Fruit fly (Drosophila melanogaster): Measurements from ENCODE around the gene CG6693.
A peak's percentile ranks its signal among the peaks of the same experiment; 100 is the strongest.

The CG6693 gene

DNA sequence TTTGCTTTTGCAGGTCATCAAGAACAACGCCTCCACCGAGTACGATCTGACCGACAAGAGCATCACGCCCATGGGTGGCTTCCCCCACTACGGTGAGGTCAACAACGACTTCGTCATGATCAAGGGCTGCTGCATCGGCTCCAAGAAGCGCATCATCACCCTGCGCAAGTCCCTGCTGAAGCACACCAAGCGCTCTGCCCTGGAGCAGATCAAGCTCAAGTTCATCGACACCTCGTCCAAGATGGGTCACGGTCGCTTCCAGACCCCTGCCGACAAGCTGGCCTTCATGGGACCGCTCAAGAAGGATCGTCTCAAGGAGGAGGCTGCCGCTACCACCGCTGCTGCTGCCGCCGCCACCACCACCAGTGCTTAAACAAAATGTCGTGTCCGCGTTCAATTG, 3.0 kb upstream of the CG6693 start:
- TF ChIP-seq cic (GFP tag; optimal IDR thresholded peaks at IDR 0.05) (no peak), kay (GFP tag; ENCODE audit: borderline replicate concordance) (no peak), CG1620 (GFP tag; optimal IDR thresholded peaks at IDR 0.05) (no peak), CG11617 (GFP tag; optimal IDR thresholded peaks at IDR 0.05) (no peak), CG7045 (GFP tag; optimal IDR thresholded peaks at IDR 0.05) (no peak), Hr96 (GFP tag; optimal IDR thresholded peaks at IDR 0.05) (no peak), tj (GFP tag; optimal IDR thresholded peaks at IDR 0.05) (no peak), CG33017 (tag; optimal IDR thresholded peaks at IDR 0.05) (no peak), CG14711 (tag; optimal IDR thresholded peaks at IDR 0.05) (no peak), CG5204 (GFP tag; optimal IDR thresholded peaks at IDR 0.05) (no peak), CG7101 (tag; optimal IDR thresholded peaks at IDR 0.05) (no peak)

DNA sequence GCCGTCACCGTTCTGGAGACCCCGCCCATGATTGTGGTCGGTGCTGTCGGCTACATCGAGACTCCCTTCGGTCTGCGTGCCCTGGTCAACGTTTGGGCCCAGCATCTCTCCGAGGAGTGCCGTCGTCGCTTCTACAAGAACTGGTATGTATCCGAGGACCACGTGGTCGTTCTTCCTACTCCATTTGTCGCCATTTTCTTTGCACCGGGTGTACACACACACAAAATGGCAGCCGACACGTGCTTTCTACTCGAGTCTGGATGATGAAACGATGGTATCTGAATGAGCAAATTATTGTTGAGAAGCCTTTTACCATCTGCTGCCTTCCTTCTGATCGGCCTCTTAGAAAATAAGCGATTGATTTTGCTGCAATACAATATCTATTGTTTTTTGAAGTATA, 1.1 kb upstream of the CG6693 start:
- peak; percentile 3 for TF ChIP-seq Mnt (GFP tag; optimal IDR thresholded peaks at IDR 0.05)
- no peak for TF ChIP-seq CG1620 (GFP tag; optimal IDR thresholded peaks at IDR 0.05)

DNA sequence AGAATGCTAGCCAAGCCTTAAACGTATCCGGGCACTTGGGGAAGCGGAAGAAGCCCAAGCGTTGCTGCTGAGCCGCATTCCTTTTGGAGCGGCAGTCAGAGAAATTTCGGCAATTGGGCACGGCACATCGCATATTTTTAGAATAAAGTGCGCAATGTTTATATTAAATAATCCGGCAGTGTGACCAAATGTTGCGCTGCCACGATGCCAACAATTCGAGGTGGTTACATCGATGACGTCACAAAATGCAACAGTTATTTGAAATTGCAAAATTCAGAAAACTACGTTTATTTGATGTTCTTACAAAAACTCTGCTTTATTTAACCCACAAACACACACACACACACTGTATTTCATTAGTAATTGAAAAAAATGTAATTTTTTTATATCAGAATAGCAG, 1.6 kb downstream of the CG6693 start, which contains the start of gene CG6689:
TSS of gene CG6689 (minus strand) at position 182 of the 400 bp plus-strand sequence.
- no peak for TF ChIP-seq bab1 (GFP tag; optimal IDR thresholded peaks at IDR 0.05)
- TF ChIP-seq CG11617 (GFP tag; optimal IDR thresholded peaks at IDR 0.05) = peak; percentile 6
- peak; percentile 13 for TF ChIP-seq Mnt (GFP tag; optimal IDR thresholded peaks at IDR 0.05)
- TF ChIP-seq pad (GFP tag; optimal IDR thresholded peaks at IDR 0.05) = no peak
- TF ChIP-seq Crg-1 (GFP tag; optimal IDR thresholded peaks at IDR 0.05) = no peak
- TF ChIP-seq tj (GFP tag; optimal IDR thresholded peaks at IDR 0.05) = no peak

DNA sequence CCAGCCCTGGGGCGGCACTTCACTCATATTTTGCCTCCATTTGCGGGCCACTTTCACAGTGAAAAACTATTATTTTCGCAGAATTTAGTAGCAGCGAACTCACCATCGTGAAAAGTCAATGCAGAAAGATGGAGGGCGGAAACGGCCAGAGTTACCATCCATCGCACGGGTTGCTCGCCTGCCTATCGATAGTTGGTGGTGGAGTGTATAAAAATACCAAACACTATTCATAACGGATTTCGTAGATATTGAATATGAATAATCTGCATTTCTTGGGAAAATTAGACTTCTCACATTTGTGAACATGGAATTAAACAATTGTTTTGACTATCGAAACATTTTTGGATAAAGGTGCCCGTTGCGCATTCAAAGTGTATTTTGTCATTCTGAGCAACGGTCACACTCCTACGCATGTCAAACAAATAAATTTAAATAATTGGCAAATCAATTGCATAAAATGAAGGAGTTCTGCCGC, 5.2 kb downstream of the CG6693 start, which contains the start of the genes RpS25 and CG4820:
TSS of gene RpS25 (minus strand) at position 132 of the 475 bp plus-strand sequence.
TSS of gene CG4820 (plus strand) at position 380 of the 475 bp plus-strand sequence.
- no peak for TF ChIP-seq cnc (optimal IDR thresholded peaks at IDR 0.05)
- peak; percentile 93 for TF ChIP-seq CG12768 (GFP tag; optimal IDR thresholded peaks at IDR 0.05)
- TF ChIP-seq Mnt (GFP tag; optimal IDR thresholded peaks at IDR 0.05) = peak; percentile 93
- peak; percentile 87 for TF ChIP-seq toe (GFP tag; optimal IDR thresholded peaks at IDR 0.05)
- TF ChIP-seq CG14711 (tag; optimal IDR thresholded peaks at IDR 0.05) = peak; percentile 97
- TF ChIP-seq pad (GFP tag; optimal IDR thresholded peaks at IDR 0.05) = peak; percentile 83
- TF ChIP-seq CG7101 (tag; optimal IDR thresholded peaks at IDR 0.05) = peak; percentile 94
- TF ChIP-seq tj (GFP tag; optimal IDR thresholded peaks at IDR 0.05) = peak; percentile 82
- peak; percentile 91 for TF ChIP-seq ovo (GFP tag; optimal IDR thresholded peaks at IDR 0.05)
- peak; percentile 90 for TF ChIP-seq CG7045 (GFP tag; optimal IDR thresholded peaks at IDR 0.05)
- TF ChIP-seq CG33017 (tag; optimal IDR thresholded peaks at IDR 0.05) = peak; percentile 88
- TF ChIP-seq cic (GFP tag; optimal IDR thresholded peaks at IDR 0.05) = peak; percentile 81
- TF ChIP-seq kay (GFP tag; ENCODE audit: borderline replicate concordance) = no peak
- TF ChIP-seq Clk (GFP tag; optimal IDR thresholded peaks at IDR 0.05) = peak; percentile 88
- peak; percentile 97 for TF ChIP-seq bab1 (GFP tag; optimal IDR thresholded peaks at IDR 0.05)
- TF ChIP-seq CG5204 (GFP tag; optimal IDR thresholded peaks at IDR 0.05) = no peak
- TF ChIP-seq Hr96 (GFP tag; optimal IDR thresholded peaks at IDR 0.05) = peak; percentile 94
- peak; percentile 96 for TF ChIP-seq CG1620 (GFP tag; optimal IDR thresholded peaks at IDR 0.05)
- TF ChIP-seq Crg-1 (GFP tag; optimal IDR thresholded peaks at IDR 0.05) = peak; percentile 96
- TF ChIP-seq CG11617 (GFP tag; optimal IDR thresholded peaks at IDR 0.05) = peak; percentile 96

DNA sequence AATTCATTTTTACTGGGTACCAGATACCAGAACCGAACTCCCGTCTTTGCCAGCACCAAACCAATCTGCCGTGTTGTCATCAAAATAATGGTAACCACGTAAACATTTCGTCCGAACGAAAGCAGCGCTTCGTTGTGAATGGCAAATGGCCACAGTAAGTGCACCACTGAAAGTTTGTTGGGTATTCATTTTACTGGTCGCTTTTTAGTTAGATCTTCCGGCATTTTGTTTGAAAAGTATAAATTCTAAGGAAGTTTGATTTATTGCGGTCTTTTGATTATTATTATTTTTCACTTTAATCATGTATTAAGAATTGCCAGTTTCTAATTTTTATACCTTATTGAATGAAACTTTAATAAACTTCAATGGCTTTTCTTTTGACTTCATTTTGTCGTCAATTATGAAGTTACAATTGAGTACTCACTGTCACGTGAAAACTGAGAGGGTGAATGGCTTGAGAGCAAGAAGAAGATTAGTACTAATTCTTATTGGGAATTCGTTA, 6.9 kb downstream of the CG6693 start, which contains the start of gene ZnT86D:
TSS of gene ZnT86D (minus strand) at position 91 of the 502 bp plus-strand sequence.
- TF ChIP-seq CG12768 (GFP tag; optimal IDR thresholded peaks at IDR 0.05) (peak; percentile 78), CG5204 (GFP tag; optimal IDR thresholded peaks at IDR 0.05) (peak; percentile 80), cic (GFP tag; optimal IDR thresholded peaks at IDR 0.05) (peak; percentile 68), cnc (optimal IDR thresholded peaks at IDR 0.05) (no peak), CG11617 (GFP tag; optimal IDR thresholded peaks at IDR 0.05) (peak; percentile 82), CG14711 (tag; optimal IDR thresholded peaks at IDR 0.05) (peak; percentile 75), Crg-1 (GFP tag; optimal IDR thresholded peaks at IDR 0.05) (peak; percentile 34), Hr96 (GFP tag; optimal IDR thresholded peaks at IDR 0.05) (peak; percentile 74), tj (GFP tag; optimal IDR thresholded peaks at IDR 0.05) (peak; percentile 54), CG7045 (GFP tag; optimal IDR thresholded peaks at IDR 0.05) (peak; percentile 72), ovo (GFP tag; optimal IDR thresholded peaks at IDR 0.05) (peak; percentile 27), CG33017 (tag; optimal IDR thresholded peaks at IDR 0.05) (peak; percentile 86), Mnt (GFP tag; optimal IDR thresholded peaks at IDR 0.05) (peak; percentile 83), CG7101 (tag; optimal IDR thresholded peaks at IDR 0.05) (peak; percentile 86), bab1 (GFP tag; optimal IDR thresholded peaks at IDR 0.05) (peak; percentile 75), kay (GFP tag; ENCODE audit: borderline replicate concordance) (no peak), toe (GFP tag; optimal IDR thresholded peaks at IDR 0.05) (peak; percentile 70), Clk (GFP tag; optimal IDR thresholded peaks at IDR 0.05) (peak; percentile 47), CG1620 (GFP tag; optimal IDR thresholded peaks at IDR 0.05) (peak; percentile 68), pad (GFP tag; optimal IDR thresholded peaks at IDR 0.05) (peak; percentile 70)

DNA sequence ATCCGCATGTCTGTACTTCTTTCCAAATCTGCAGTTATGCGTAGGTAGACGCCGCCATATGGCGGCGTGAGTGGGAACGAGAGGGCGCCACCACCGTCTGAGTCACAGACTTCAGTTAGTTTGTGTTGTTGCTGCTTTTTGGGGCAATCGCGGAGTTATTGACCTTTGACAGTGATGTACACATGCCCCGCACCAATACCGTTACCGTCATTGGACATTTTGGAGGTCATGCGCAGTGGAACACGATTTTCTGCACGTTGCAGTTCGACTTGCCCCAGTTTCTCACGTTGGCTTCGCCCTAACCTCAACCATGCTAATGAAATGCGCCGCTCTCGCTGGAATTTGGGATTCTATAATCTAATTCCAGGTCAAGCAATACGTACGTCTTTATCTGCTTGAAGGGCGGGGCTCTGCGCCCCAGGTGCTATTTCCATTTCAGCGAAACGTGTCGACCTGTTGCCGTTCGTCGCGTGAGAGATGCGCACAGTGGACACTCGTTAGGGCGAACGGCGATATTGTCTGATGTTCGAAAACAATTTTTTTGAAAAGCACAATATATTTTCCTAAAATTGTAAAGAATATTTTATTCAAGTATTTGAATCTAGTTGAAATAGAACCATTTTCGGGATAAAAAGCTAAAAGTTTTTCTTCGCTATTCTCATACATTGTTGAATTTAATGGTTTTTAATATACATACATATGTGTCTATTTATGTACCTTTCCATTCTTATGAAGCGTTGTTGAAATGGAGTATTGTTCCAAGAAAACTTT, 10.0 kb downstream of the CG6693 start:
- peak; percentile 68 for TF ChIP-seq CG12768 (GFP tag; optimal IDR thresholded peaks at IDR 0.05)
- peak; percentile 62 for TF ChIP-seq CG14711 (tag; optimal IDR thresholded peaks at IDR 0.05)
- peak; percentile 95 for TF ChIP-seq Mnt (GFP tag; optimal IDR thresholded peaks at IDR 0.05)
- TF ChIP-seq toe (GFP tag; optimal IDR thresholded peaks at IDR 0.05) = peak; percentile 72
- peak; percentile 55 for TF ChIP-seq bab1 (GFP tag; optimal IDR thresholded peaks at IDR 0.05)
- TF ChIP-seq CG11617 (GFP tag; optimal IDR thresholded peaks at IDR 0.05) = peak; percentile 69
- TF ChIP-seq tj (GFP tag; optimal IDR thresholded peaks at IDR 0.05) = peak; percentile 75
- no peak for TF ChIP-seq kay (GFP tag; ENCODE audit: borderline replicate concordance)
- peak; percentile 61 for TF ChIP-seq CG1620 (GFP tag; optimal IDR thresholded peaks at IDR 0.05)
- peak; percentile 61 for TF ChIP-seq cic (GFP tag; optimal IDR thresholded peaks at IDR 0.05)
- peak; percentile 67 for TF ChIP-seq Hr96 (GFP tag; optimal IDR thresholded peaks at IDR 0.05)
- no peak for TF ChIP-seq Clk (GFP tag; optimal IDR thresholded peaks at IDR 0.05)
- TF ChIP-seq CG7101 (tag; optimal IDR thresholded peaks at IDR 0.05) = peak; percentile 68
- peak; percentile 87 for TF ChIP-seq ovo (GFP tag; optimal IDR thresholded peaks at IDR 0.05)
- TF ChIP-seq pad (GFP tag; optimal IDR thresholded peaks at IDR 0.05) = peak; percentile 58
- peak; percentile 44 for TF ChIP-seq CG7045 (GFP tag; optimal IDR thresholded peaks at IDR 0.05)
- TF ChIP-seq CG33017 (tag; optimal IDR thresholded peaks at IDR 0.05) = peak; percentile 49
- TF ChIP-seq CG5204 (GFP tag; optimal IDR thresholded peaks at IDR 0.05) = no peak
- TF ChIP-seq Crg-1 (GFP tag; optimal IDR thresholded peaks at IDR 0.05) = peak; percentile 40
- no peak for TF ChIP-seq cnc (optimal IDR thresholded peaks at IDR 0.05)

Data from whole organism, adult.